Fruit fly (Drosophila melanogaster): ENCODE measurements around the gene CG11786.

CG11786 gene

dm6 chr3R:25074558-25074964, 28.4 kb downstream of the CG11786 start, which contains the start of the genes shams and CG11920 (continued):
- TF ChIP-seq Tbp (GFP tag; optimal IDR thresholded peaks at IDR 0.05) (no peak), CG12104 (GFP tag; optimal IDR thresholded peaks at IDR 0.05) (no peak), CG42726 (GFP tag; IDR thresholded peaks at IDR 0.05; ENCODE audit: partially characterized antibody) (no peak), Scr (GFP tag; IDR thresholded peaks at IDR 0.05; ENCODE audit: partially characterized antibody) (peak; percentile 66), CG30431 (GFP tag; optimal IDR thresholded peaks at IDR 0.05) (no peak), hkb (optimal IDR thresholded peaks at IDR 0.05) (no peak), hkb (GFP tag; IDR thresholded peaks at IDR 0.05) (no peak), CG2712 (tag; optimal IDR thresholded peaks at IDR 0.05) (peak; percentile 58), CG12299 (tag; optimal IDR thresholded peaks at IDR 0.05) (peak; percentile 61), CG2120 (GFP tag; optimal IDR thresholded peaks at IDR 0.05) (peak; percentile 27), E2f2 (GFP tag; IDR thresholded peaks at IDR 0.05) (peak; percentile 45; the same call in 1 of the 2 replicates), Camta (GFP tag; optimal IDR thresholded peaks at IDR 0.05) (no peak), Hand (GFP tag; optimal IDR thresholded peaks at IDR 0.05) (no peak), CG4360 (GFP tag; IDR thresholded peaks at IDR 0.05) (no peak), Sox100B (GFP tag; optimal IDR thresholded peaks at IDR 0.05) (no peak), CG17829 (tag; optimal IDR thresholded peaks at IDR 0.05) (peak; percentile 69), PHDP (tag; optimal IDR thresholded peaks at IDR 0.05) (peak; percentile 3), CG18619 (GFP tag; optimal IDR thresholded peaks at IDR 0.05) (no peak), CG7745 (tag; optimal IDR thresholded peaks at IDR 0.05) (no peak), tx (GFP tag; optimal IDR thresholded peaks at IDR 0.05) (no peak), unpg (GFP tag; optimal IDR thresholded peaks at IDR 0.05) (peak; percentile 29), CG30020 (tag; optimal IDR thresholded peaks at IDR 0.05) (peak; percentile 97), gsb-n (tag; optimal IDR thresholded peaks at IDR 0.05) (peak; percentile 40), CG6813 (GFP tag; optimal IDR thresholded peaks at IDR 0.05) (no peak), CG17361 (GFP tag; IDR thresholded peaks at IDR 0.05) (no peak), CG9437 (GFP tag; optimal IDR thresholded peaks at IDR 0.05) (peak; percentile 2), dm (GFP tag; optimal IDR thresholded peaks at IDR 0.05) (peak; percentile 80), croc (GFP tag; conservative IDR thresholded peaks at IDR 0.05) (no peak), BEAF-32 (GFP tag; optimal IDR thresholded peaks at IDR 0.05) (peak; percentile 65), pum (GFP tag; optimal IDR thresholded peaks at IDR 0.05) (no peak), CG2129 (GFP tag; IDR thresholded peaks at IDR 0.05; ENCODE audit: partially characterized antibody) (no peak), amos (GFP tag; IDR thresholded peaks at IDR 0.05; ENCODE audit: partially characterized antibody) (no peak; the same call in 1 of the 2 replicates), az2 (GFP tag; optimal IDR thresholded peaks at IDR 0.05) (peak; percentile 2), CG1603 (tag; optimal IDR thresholded peaks at IDR 0.05) (peak; percentile 98), vnd (GFP tag; IDR thresholded peaks at IDR 0.05; ENCODE audit: partially characterized antibody) (peak; percentile 52; the same call in 1 of the 3 replicates), Opbp (GFP tag; IDR thresholded peaks at IDR 0.05; ENCODE audit: partially characterized antibody) (peak; percentile 47; the same call in 1 of the 3 replicates), Chrac-16 (GFP tag; optimal IDR thresholded peaks at IDR 0.05) (peak; percentile 1), Dref (GFP tag; IDR thresholded peaks at IDR 0.05) (peak; percentile 71), CG12659 (GFP tag; optimal IDR thresholded peaks at IDR 0.05) (peak; percentile 54), CG6791 (GFP tag; IDR thresholded peaks at IDR 0.05; ENCODE audit: partially characterized antibody) (0 out of 3 replicates have a peak, but pooled peaks have one; percentile 39), CG13287 (GFP tag; IDR thresholded peaks at IDR 0.05; ENCODE audit: partially characterized antibody) (peak; percentile 74), trh (GFP tag; optimal IDR thresholded peaks at IDR 0.05) (no peak), wek (GFP tag; optimal IDR thresholded peaks at IDR 0.05) (peak; percentile 77), CG7357 (GFP tag; IDR thresholded peaks at IDR 0.05) (no peak), zfh2 (GFP tag; optimal IDR thresholded peaks at IDR 0.05) (no peak), stwl (tag; optimal IDR thresholded peaks at IDR 0.05) (peak; percentile 52), HLHmδ (GFP tag; optimal IDR thresholded peaks at IDR 0.05) (no peak), her (GFP tag; optimal IDR thresholded peaks at IDR 0.05) (no peak), CG4854 (GFP tag; optimal IDR thresholded peaks at IDR 0.05) (no peak), CG34422 (GFP tag; IDR thresholded peaks at IDR 0.05) (peak; percentile 37; the same call in 1 of the 3 replicates)

All from whole organism, embryonic.